In the genomic region with DNA sequence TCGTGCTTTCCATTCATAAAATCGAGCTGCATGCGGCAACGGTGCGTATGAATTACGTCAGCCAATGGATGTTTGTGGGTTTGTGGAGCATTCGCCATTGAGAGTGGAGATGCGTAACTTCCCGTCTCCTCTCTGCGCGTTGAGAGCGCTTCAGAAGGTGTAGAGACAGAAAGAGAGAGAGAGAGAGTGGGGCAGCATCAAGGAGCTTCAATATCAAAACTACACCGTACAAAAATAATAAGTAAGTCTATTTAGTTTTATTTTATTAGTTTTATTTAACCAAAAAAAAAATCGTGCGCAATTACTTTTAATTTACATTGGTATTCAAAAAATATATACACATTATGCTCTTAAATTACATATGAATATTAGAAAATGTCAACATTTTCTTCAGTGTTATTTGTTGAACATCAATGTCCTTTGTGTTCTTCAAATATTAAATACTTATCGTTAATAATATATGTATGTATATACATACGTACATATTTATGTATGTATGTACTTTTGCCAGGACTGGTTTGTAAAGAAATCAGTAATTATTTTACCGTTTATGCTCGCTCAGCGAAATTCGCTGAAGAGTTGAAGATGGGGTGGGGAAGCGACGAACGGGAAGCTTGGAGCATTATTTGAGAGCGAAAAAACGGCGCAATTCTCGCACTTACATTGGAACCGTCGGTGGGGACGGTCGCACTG, we compare ENCODE assay signal across 4 fruit fly cellular contexts.
A peak's percentile ranks its signal among the peaks of the same experiment; 100 is the strongest.
TF ChIP-seq lines count a peak whose summit lies in the region.

Gene CG10365 (plus strand): TSS at position 652 of the 693 bp plus-strand sequence.

TF ChIP-seq in whole organism, embryonic, 481 proteins besides CTCF, POLR2A, EP300 and RAD21 (continued from another document and continues in another):
- TF ChIP-seq CG13775 (GFP tag; optimal IDR thresholded peaks at IDR 0.05; lab: Kevin White, UChicago) (peak; percentile 71), Atf-2 (GFP tag; optimal IDR thresholded peaks at IDR 0.05; lab: Kevin White, UChicago) (no peak), CG34422 (GFP tag; IDR thresholded peaks at IDR 0.05; lab: Robert Waterston, UW) (peak; percentile 76), Lim3 (GFP tag; IDR thresholded peaks at IDR 0.05; lab: Robert Waterston, UW) (no peak), CG11247 (GFP tag; IDR thresholded peaks at IDR 0.05; lab: Robert Waterston, UW) (peak; percentile 78), CG13624 (GFP tag; optimal IDR thresholded peaks at IDR 0.05; lab: Kevin White, UChicago) (no peak), MTF-1 (GFP tag; optimal IDR thresholded peaks at IDR 0.05; lab: Kevin White, UChicago; ENCODE audit: borderline replicate concordance) (peak; percentile 58), Sry-β (GFP tag; optimal IDR thresholded peaks at IDR 0.05; lab: Kevin White, UChicago) (no peak), CG7987 (GFP tag; optimal IDR thresholded peaks at IDR 0.05; lab: Kevin White, UChicago) (no peak), aop (GFP tag; IDR thresholded peaks at IDR 0.05; lab: Robert Waterston, UW) (no peak), Abd-B (GFP tag; optimal IDR thresholded peaks at IDR 0.05; lab: Kevin White, UChicago) (peak; percentile 43), CG3726 (GFP tag; IDR thresholded peaks at IDR 0.05; lab: Robert Waterston, UW) (peak; percentile 66; the same call in 1 of the 3 replicates), CG10274 (GFP tag; optimal IDR thresholded peaks at IDR 0.05; lab: Kevin White, UChicago) (no peak), CG12236 (GFP tag; optimal IDR thresholded peaks at IDR 0.05; lab: Kevin White, UChicago) (no peak), CG17802 (tag; optimal IDR thresholded peaks at IDR 0.05; lab: Kevin White, UChicago) (no peak), Kr (GFP tag; optimal IDR thresholded peaks at IDR 0.05; lab: Kevin White, UChicago) (no peak), nmo (GFP tag; optimal IDR thresholded peaks at IDR 0.05; lab: Kevin White, UChicago) (peak; percentile 90), Hmr (GFP tag; optimal IDR thresholded peaks at IDR 0.05; lab: Kevin White, UChicago) (peak; percentile 94), CG34376 (GFP tag; optimal IDR thresholded peaks at IDR 0.05; lab: Kevin White, UChicago) (peak; percentile 22), gsb (GFP tag; IDR thresholded peaks at IDR 0.05; lab: Robert Waterston, UW) (0 out of 2 replicates have a peak, but pooled peaks have one; percentile 33), CG15269 (tag; optimal IDR thresholded peaks at IDR 0.05; lab: Kevin White, UChicago) (peak; percentile 95), lab (GFP tag; optimal IDR thresholded peaks at IDR 0.05; lab: Kevin White, UChicago) (peak; percentile 92), twi (tag; optimal IDR thresholded peaks at IDR 0.05; lab: Kevin White, UChicago) (no peak), p53 (GFP tag; optimal IDR thresholded peaks at IDR 0.05; lab: Kevin White, UChicago) (no peak), inv (GFP tag; IDR thresholded peaks at IDR 0.05; lab: Robert Waterston, UW; ENCODE audit: partially characterized antibody) (no peak), nau (GFP tag; optimal IDR thresholded peaks at IDR 0.05; lab: Kevin White, UChicago) (peak; percentile 83), Hr39 (optimal IDR thresholded peaks at IDR 0.05; lab: Kevin White, UChicago) (no peak), CG15514 (GFP tag; optimal IDR thresholded peaks at IDR 0.05; lab: Kevin White, UChicago) (peak; percentile 21), esg (GFP tag; conservative IDR thresholded peaks at IDR 0.05; lab: Robert Waterston, UW) (peak; percentile 86), Dfd (GFP tag; optimal IDR thresholded peaks at IDR 0.05; lab: Kevin White, UChicago) (no peak)

TF ChIP-seq in whole organism, prepupa, 60 proteins besides CTCF, POLR2A, EP300 and RAD21 (continued from another document and continues in another):
- peak; percentile 80 for TF ChIP-seq Eip75B (GFP tag; optimal IDR thresholded peaks at IDR 0.05; lab: Kevin White, UChicago)
- peak; percentile 92 for TF ChIP-seq CG3919 (GFP tag; optimal IDR thresholded peaks at IDR 0.05; lab: Kevin White, UChicago)
- TF ChIP-seq OdsH (GFP tag; optimal IDR thresholded peaks at IDR 0.05; lab: Kevin White, UChicago): peak; percentile 90
- TF ChIP-seq Met (GFP tag; optimal IDR thresholded peaks at IDR 0.05; lab: Kevin White, UChicago): peak; percentile 84
- TF ChIP-seq CG7368 (GFP tag; optimal IDR thresholded peaks at IDR 0.05; lab: Kevin White, UChicago): peak; percentile 89
- TF ChIP-seq CG6276 (GFP tag; optimal IDR thresholded peaks at IDR 0.05; lab: Kevin White, UChicago): peak; percentile 89
- no peak for TF ChIP-seq Ets21C (GFP tag; optimal IDR thresholded peaks at IDR 0.05; lab: Kevin White, UChicago)
- TF ChIP-seq esn (GFP tag; optimal IDR thresholded peaks at IDR 0.05; lab: Kevin White, UChicago): peak; percentile 92
- TF ChIP-seq fd59A (GFP tag; optimal IDR thresholded peaks at IDR 0.05; lab: Kevin White, UChicago): peak; percentile 64
- peak; percentile 84 for TF ChIP-seq CG4318 (GFP tag; optimal IDR thresholded peaks at IDR 0.05; lab: Kevin White, UChicago)
- TF ChIP-seq CG16779 (tag; optimal IDR thresholded peaks at IDR 0.05; lab: Kevin White, UChicago): peak; percentile 67
- peak; percentile 63 for TF ChIP-seq CG10669 (GFP tag; optimal IDR thresholded peaks at IDR 0.05; lab: Kevin White, UChicago)
- peak; percentile 57 for TF ChIP-seq Sox14 (GFP tag; optimal IDR thresholded peaks at IDR 0.05; lab: Kevin White, UChicago)
- peak; percentile 32 for TF ChIP-seq Hr39 (GFP tag; optimal IDR thresholded peaks at IDR 0.05; lab: Kevin White, UChicago)
- TF ChIP-seq achi (GFP tag; optimal IDR thresholded peaks at IDR 0.05; lab: Kevin White, UChicago): peak; percentile 92
- peak; percentile 83 to 86 for TF ChIP-seq ss (GFP tag; optimal IDR thresholded peaks at IDR 0.05; lab: Kevin White, UChicago)
- peak; percentile 59 for TF ChIP-seq Blimp-1 (GFP tag; optimal IDR thresholded peaks at IDR 0.05; lab: Kevin White, UChicago)
- peak; percentile 54 for TF ChIP-seq CG1621 (tag; optimal IDR thresholded peaks at IDR 0.05; lab: Kevin White, UChicago)
- TF ChIP-seq dac (GFP tag; optimal IDR thresholded peaks at IDR 0.05; lab: Kevin White, UChicago): peak; percentile 7
- peak; percentile 87 for TF ChIP-seq Lpt (GFP tag; optimal IDR thresholded peaks at IDR 0.05; lab: Kevin White, UChicago)
- peak; percentile 89 for TF ChIP-seq net (GFP tag; optimal IDR thresholded peaks at IDR 0.05; lab: Kevin White, UChicago)
- peak; percentile 97 for TF ChIP-seq CG8632 (GFP tag; optimal IDR thresholded peaks at IDR 0.05; lab: Kevin White, UChicago)
- TF ChIP-seq Smox (GFP tag; optimal IDR thresholded peaks at IDR 0.05; lab: Kevin White, UChicago): peak; percentile 87
- TF ChIP-seq vri (GFP tag; optimal IDR thresholded peaks at IDR 0.05; lab: Kevin White, UChicago): peak; percentile 92
- peak; percentile 89 for TF ChIP-seq CG11762 (GFP tag; optimal IDR thresholded peaks at IDR 0.05; lab: Kevin White, UChicago; ENCODE audit: insufficient read depth)
- peak; percentile 69 for TF ChIP-seq lz (GFP tag; optimal IDR thresholded peaks at IDR 0.05; lab: Kevin White, UChicago)
- TF ChIP-seq cyc (GFP tag; optimal IDR thresholded peaks at IDR 0.05; lab: Kevin White, UChicago): peak; percentile 80
- peak; percentile 80 for TF ChIP-seq dsx (GFP tag; optimal IDR thresholded peaks at IDR 0.05; lab: Kevin White, UChicago; ENCODE audit: poor library complexity, severe bottlenecking)
- TF ChIP-seq CG6854 (GFP tag; optimal IDR thresholded peaks at IDR 0.05; lab: Kevin White, UChicago): peak; percentile 14
- TF ChIP-seq Sox15 (GFP tag; optimal IDR thresholded peaks at IDR 0.05; lab: Kevin White, UChicago): peak; percentile 75
- peak; percentile 90 for TF ChIP-seq Ets96B (tag; optimal IDR thresholded peaks at IDR 0.05; lab: Kevin White, UChicago)

TF ChIP-seq in whole organism, pupa, 21 proteins besides CTCF, POLR2A, EP300 and RAD21 (continued from another document):
- peak; percentile 87 for TF ChIP-seq Snoo (tag; optimal IDR thresholded peaks at IDR 0.05; lab: Kevin White, UChicago)

TF ChIP-seq in whole organism, wandering third instar larva, 38 proteins besides CTCF, POLR2A, EP300 and RAD21 (continued from another document):
- TF ChIP-seq Sp1 (GFP tag; optimal IDR thresholded peaks at IDR 0.05; lab: Kevin White, UChicago) (peak; percentile 93), sv (GFP tag; optimal IDR thresholded peaks at IDR 0.05; lab: Kevin White, UChicago) (no peak), foxo (GFP tag; optimal IDR thresholded peaks at IDR 0.05; lab: Kevin White, UChicago) (peak in 1 of 2 experiments; percentile 91), CrebA (GFP tag; optimal IDR thresholded peaks at IDR 0.05; lab: Kevin White, UChicago; ENCODE audit: borderline replicate concordance) (no peak), dl (GFP tag; optimal IDR thresholded peaks at IDR 0.05; lab: Kevin White, UChicago; ENCODE audit: insufficient read depth in 1 of 2, partially characterized antibody in 2 of 2) (peak; percentile 50 to 80), psq (GFP tag; optimal IDR thresholded peaks at IDR 0.05; lab: Kevin White, UChicago) (peak; percentile 85), pan (optimal IDR thresholded peaks at IDR 0.05; lab: Kevin White, UChicago) (no peak), woc (GFP tag; optimal IDR thresholded peaks at IDR 0.05; lab: Kevin White, UChicago) (peak; percentile 53), dmrt93B (GFP tag; optimal IDR thresholded peaks at IDR 0.05; lab: Kevin White, UChicago) (peak; percentile 35), OdsH (GFP tag; optimal IDR thresholded peaks at IDR 0.05; lab: Kevin White, UChicago) (peak; percentile 91), Hnf4 (GFP tag; optimal IDR thresholded peaks at IDR 0.05; lab: Kevin White, UChicago) (peak; percentile 52)
